Fruit fly (Drosophila melanogaster): ENCODE results near the gene CG34241.

The CG34241 gene

DNA sequence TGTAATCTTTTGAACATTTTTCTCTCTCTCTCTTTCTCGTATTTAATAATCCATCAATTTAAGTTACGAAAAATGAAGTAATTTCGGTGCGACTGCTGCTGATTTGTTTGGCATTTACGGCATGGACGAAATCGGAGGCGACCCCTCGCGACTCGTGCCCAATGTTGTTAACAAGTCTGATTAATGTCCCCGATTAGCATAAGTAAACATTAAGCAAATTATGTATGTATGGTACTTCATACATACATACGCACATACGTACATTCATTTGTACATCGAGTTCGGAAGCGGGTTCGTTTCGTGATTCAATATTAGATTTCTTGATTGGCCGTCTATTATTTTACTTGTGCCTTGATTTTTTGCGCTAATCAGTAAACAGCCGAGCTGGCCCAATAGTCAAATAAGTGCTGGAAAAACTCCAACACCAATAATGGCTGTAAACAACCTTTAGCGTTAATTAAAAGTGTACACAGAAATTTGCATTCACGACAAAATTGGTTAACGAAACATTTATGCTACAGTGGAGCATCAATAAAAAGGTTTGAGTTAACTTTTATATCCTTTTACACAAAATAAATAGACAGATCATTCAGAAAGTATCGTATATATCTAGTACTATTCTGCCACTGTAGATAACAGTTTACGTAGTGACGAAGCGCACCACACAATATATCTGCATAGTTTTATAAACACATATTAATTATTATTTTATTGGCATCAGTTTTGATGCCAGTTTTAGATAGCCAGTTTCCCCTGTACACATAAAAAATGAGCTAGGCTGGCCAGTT is 36.7 kb upstream of the CG34241 start (continued):
- TF ChIP-seq CG11560 (tag; IDR thresholded peaks at IDR 0.05) (no peak), CG4820 (GFP tag; optimal IDR thresholded peaks at IDR 0.05) (peak; percentile 2), CG1024 (GFP tag; IDR thresholded peaks at IDR 0.05) (no peak), NC2β (GFP tag; optimal IDR thresholded peaks at IDR 0.05) (peak; percentile 6), CG6813 (GFP tag; optimal IDR thresholded peaks at IDR 0.05) (peak; percentile 38), CG9609 (GFP tag; optimal IDR thresholded peaks at IDR 0.05) (no peak), rib (GFP tag; IDR thresholded peaks at IDR 0.05) (0 out of 2 replicates have a peak, but pooled peaks have one; percentile 69), CG11247 (GFP tag; IDR thresholded peaks at IDR 0.05) (no peak; the same call in 1 of the 2 replicates), H2.0 (GFP tag; IDR thresholded peaks at IDR 0.05) (peak; percentile 44; the same call in 1 of the 2 replicates), salm (tag; optimal IDR thresholded peaks at IDR 0.05) (no peak), danr (GFP tag; IDR thresholded peaks at IDR 0.05) (no peak), tio (GFP tag; optimal IDR thresholded peaks at IDR 0.05) (peak; percentile 47), maf-S (GFP tag; optimal IDR thresholded peaks at IDR 0.05) (peak; percentile 8), gce (GFP tag; IDR thresholded peaks at IDR 0.05) (no peak; the same call in 2 of the 3 replicates), dmrt11E (tag; optimal IDR thresholded peaks at IDR 0.05) (no peak), CG10959 (GFP tag; IDR thresholded peaks at IDR 0.05) (no peak), trem (tag; optimal IDR thresholded peaks at IDR 0.05) (no peak), vfl (GFP tag; optimal IDR thresholded peaks at IDR 0.05) (no peak), Dip3 (GFP tag; optimal IDR thresholded peaks at IDR 0.05) (peak; percentile 54), CG3847 (GFP tag; IDR thresholded peaks at IDR 0.05) (peak; percentile 75), CG5953 (GFP tag; IDR thresholded peaks at IDR 0.05) (peak; percentile 44; the same call in 1 of the 2 replicates), CG7786 (GFP tag; optimal IDR thresholded peaks at IDR 0.05) (peak; percentile 20), az2 (GFP tag; optimal IDR thresholded peaks at IDR 0.05) (peak; percentile 54), mam (GFP tag; optimal IDR thresholded peaks at IDR 0.05) (peak; percentile 56), YL-1 (GFP tag; optimal IDR thresholded peaks at IDR 0.05) (no peak), ham (GFP tag; IDR thresholded peaks at IDR 0.05) (no peak), CG9215 (GFP tag; IDR thresholded peaks at IDR 0.05) (no peak), dm (GFP tag; optimal IDR thresholded peaks at IDR 0.05) (no peak), knrl (GFP tag; IDR thresholded peaks at IDR 0.05; ENCODE audit: partially characterized antibody) (no peak), CG32767 (GFP tag; IDR thresholded peaks at IDR 0.05) (peak; percentile 66; the same call in 1 of the 2 replicates), Hand (GFP tag; optimal IDR thresholded peaks at IDR 0.05) (peak; percentile 43), crc (GFP tag; optimal IDR thresholded peaks at IDR 0.05) (no peak), CG10543 (GFP tag; optimal IDR thresholded peaks at IDR 0.05) (peak; percentile 70), Opbp (GFP tag; IDR thresholded peaks at IDR 0.05; ENCODE audit: partially characterized antibody) (no peak), GATAe (GFP tag; conservative IDR thresholded peaks at IDR 0.05) (no peak; the same call in 1 of the 2 replicates), tll (GFP tag; optimal IDR thresholded peaks at IDR 0.05) (no peak), CG10654 (GFP tag; optimal IDR thresholded peaks at IDR 0.05) (peak; percentile 35), CG4854 (GFP tag; optimal IDR thresholded peaks at IDR 0.05) (no peak), CG14965 (GFP tag; optimal IDR thresholded peaks at IDR 0.05; ENCODE audit: borderline replicate concordance) (no peak), Xrp1 (GFP tag; IDR thresholded peaks at IDR 0.05) (no peak; the same call in 1 of the 2 replicates), Ets65A (GFP tag) (peak; percentile 77), Poxn (GFP tag; IDR thresholded peaks at IDR 0.05) (no peak; the same call in 1 of the 2 replicates), CG10366 (GFP tag; IDR thresholded peaks at IDR 0.05) (no peak; the same call in 1 of the 2 replicates), CG1529 (GFP tag; optimal IDR thresholded peaks at IDR 0.05) (peak; percentile 12), CG6683 (GFP tag; optimal IDR thresholded peaks at IDR 0.05) (peak; percentile 18), lbe (GFP tag; optimal IDR thresholded peaks at IDR 0.05) (no peak), CG7839 (tag; optimal IDR thresholded peaks at IDR 0.05) (peak; percentile 77), Mes4 (GFP tag; optimal IDR thresholded peaks at IDR 0.05) (no peak), gro (GFP tag; optimal IDR thresholded peaks at IDR 0.05) (peak; percentile 44), Asciz (GFP tag; optimal IDR thresholded peaks at IDR 0.05) (peak; percentile 65)
